Worm (Caenorhabditis elegans) whole organism, L4/young adult: ENCODE data around the gene set-5.

Experiments used
- W03F9.2 ChIP-seq: fragments of 150-350 bp; optimal IDR thresholded peaks from 2 replicates; lab custom pipeline; 2014; ENCODE audit warnings: missing biosample characterization, missing genetic modification characterization
- dao-5 ChIP-seq: sonication (generic microtip); optimal IDR thresholded peaks from 2 replicates; lab custom pipeline; 2016; ENCODE audit warnings: missing genotype, missing genetic modification characterization, moderate library complexity, missing compliant biosample characterization

- TF ChIP-seq dao-5 (tag; lab: Kevin White, UChicago), result no peak
- peak; percentile 48 for TF ChIP-seq W03F9.2 (tag; lab: Kevin White, UChicago)
Measured at ce11 chrV:14688097-14688912, 10.5 kb upstream of the set-5 start, which contains the start of gene C47E8.11.
